Worm (Caenorhabditis elegans) whole organism, L4 larva: ENCODE data around the gene lurp-3.

Experiments used
- F37D6.2 ChIP-seq: sonication (generic microtip); optimal IDR thresholded peaks from 2 replicates; lab custom pipeline; 2016; ENCODE audit warnings: mild to moderate bottlenecking, missing genetic modification characterization, missing compliant biosample characterization
- lin-13 ChIP-seq: fragments of 150-350 bp; optimal IDR thresholded peaks from 2 replicates; lab custom pipeline; 2014; ENCODE audit warnings: missing biosample characterization, missing genetic modification reagents, missing genetic modification characterization
- lin-38 ChIP-seq: fragments of 200-800 bp; sonication (Bioruptor generic); IDR thresholded peaks from 2 replicates; pipeline ENCODE4 v1.3.6; 2022; ENCODE audit warnings: missing genetic modification reagents, missing genetic modification characterization, missing compliant biosample characterization
- unc-130 ChIP-seq: sonication (generic microtip); optimal IDR thresholded peaks from 2 replicates; lab custom pipeline; 2016; ENCODE audit warnings: missing genetic modification reagents, missing genetic modification characterization, missing compliant biosample characterization

ce11 chrV:13414585-13414984, 41.0 kb upstream of the lurp-3 start, which contains the start of gene cut-2:
- TF ChIP-seq lin-13, result no peak
- no peak for TF ChIP-seq lin-38 (GFP tag; lab: Robert Waterston, UW)
- TF ChIP-seq unc-130 (GFP tag; lab: Kevin White, UChicago), result no peak
- no peak for TF ChIP-seq F37D6.2 (tag; lab: Kevin White, UChicago)
